Fruit fly (Drosophila melanogaster): ENCODE measurements around the gene CG11970.

dm6 chr3R:8969301-8969925 lies 15.1 kb upstream of the CG11970 start:
- TF ChIP-seq CG11902 (GFP tag; optimal IDR thresholded peaks at IDR 0.05) (no peak), CG6854 (GFP tag; optimal IDR thresholded peaks at IDR 0.05) (peak; percentile 66), Gug (GFP tag; IDR thresholded peaks at IDR 0.05) (no peak), cyc (GFP tag; optimal IDR thresholded peaks at IDR 0.05) (no peak), Sox102F (GFP tag; optimal IDR thresholded peaks at IDR 0.05) (no peak)
